Fruit fly (Drosophila melanogaster) whole organism, embryonic: ENCODE results near the gene PMP34.

ENCODE experiments used
- Awh ChIP-seq: fragments of 200-800 bp; sonication (Bioruptor generic); IDR thresholded peaks from 2 replicates; pipeline ENCODE4, ENCODE4 v1.3.6; 2022; ENCODE audit warnings: missing biosample characterization, missing genetic modification characterization
- Bteb2 ChIP-seq: fragments of 200-800 bp; sonication (Bioruptor generic); optimal IDR thresholded peaks from 2 replicates; lab custom pipeline; 2016; ENCODE audit warnings: missing biosample characterization, missing genetic modification characterization
- CG12769 ChIP-seq: fragments of 200-800 bp; sonication (Bioruptor generic); optimal IDR thresholded peaks from 2 replicates; lab custom pipeline; 2019; ENCODE audit warnings: missing biosample characterization, mild to moderate bottlenecking, missing genetic modification characterization, moderate library complexity
- CG13296 ChIP-seq: fragments of 200-800 bp; sonication (Bioruptor generic); optimal IDR thresholded peaks from 3 replicates; lab custom pipeline; 2018; ENCODE audit warnings: missing biosample characterization, mild to moderate bottlenecking, missing genetic modification characterization
- CG14441 ChIP-seq: fragments of 200-800 bp; sonication (Bioruptor generic); IDR thresholded peaks from 2 replicates; pipeline ENCODE4 v1.3.6; 2022; ENCODE audit warnings: missing biosample characterization, missing genetic modification characterization
- CG1602 ChIP-seq: fragments of 200-800 bp; sonication (Bioruptor generic); optimal IDR thresholded peaks from 3 replicates; lab custom pipeline; 2016; ENCODE audit warnings: missing biosample characterization, missing genetic modification characterization
- CG1603 ChIP-seq: fragments of 200-800 bp; sonication (Bioruptor generic); optimal IDR thresholded peaks from 2 replicates; lab custom pipeline; 2019; ENCODE audit warnings: missing biosample characterization, mild to moderate bottlenecking, missing genetic modification characterization, moderate library complexity
- CG32767 ChIP-seq: fragments of 200-800 bp; sonication (Bioruptor generic); IDR thresholded peaks from 2 replicates; pipeline ENCODE4 v1.3.6; 2022; ENCODE audit warnings: missing biosample characterization, missing genetic modification characterization
- CG4617 ChIP-seq: fragments of 200-800 bp; sonication (Bioruptor generic); optimal IDR thresholded peaks from 3 replicates; lab custom pipeline; 2016; ENCODE audit warnings: missing biosample characterization, missing genetic modification characterization, borderline replicate concordance
- CG6254 ChIP-seq: fragments of 200-800 bp; sonication (Bioruptor generic); optimal IDR thresholded peaks from 3 replicates; lab custom pipeline; 2017; ENCODE audit warnings: mild to moderate bottlenecking, missing biosample characterization, missing genetic modification reagents, missing genetic modification characterization
- CG8290 ChIP-seq, 3 experiments: fragments of 200-800 bp; sonication (Bioruptor generic); optimal IDR thresholded peaks; 2 replicates each; lab custom pipeline; 2016 to 2019; ENCODE audit warnings: missing biosample characterization in 3 of 3, missing genetic modification characterization in 3 of 3, mild to moderate bottlenecking in 2 of 3, moderate library complexity in 1 of 3
- CG8924 ChIP-seq: fragments of 200-800 bp; optimal IDR thresholded peaks from 3 replicates; lab custom pipeline; 2019; ENCODE audit warnings: missing biosample characterization, mild to moderate bottlenecking, missing genetic modification characterization, moderate library complexity
- CG9797 ChIP-seq: fragments of 200-800 bp; sonication (Bioruptor generic); optimal IDR thresholded peaks from 3 replicates; lab custom pipeline; 2018; ENCODE audit warnings: missing biosample characterization, mild to moderate bottlenecking, missing genetic modification characterization
- Dad ChIP-seq: fragments of 200-800 bp; sonication (Bioruptor generic); optimal IDR thresholded peaks from 3 replicates; lab custom pipeline; 2016; ENCODE audit warnings: missing biosample characterization, missing genetic modification characterization
- Dip2 ChIP-seq: fragments of 200-800 bp; sonication (Bioruptor generic); IDR thresholded peaks from 2 replicates; pipeline ENCODE4 v1.3.6; 2022; ENCODE audit warnings: missing biosample characterization, missing genetic modification characterization
- Elba2 ChIP-seq: fragments of 200-800 bp; sonication (Bioruptor generic); optimal IDR thresholded peaks from 3 replicates; lab custom pipeline; 2016; ENCODE audit warnings: missing biosample characterization, missing genetic modification characterization
- Ets97D ChIP-seq: fragments of 200-800 bp; sonication (Bioruptor generic); optimal IDR thresholded peaks from 3 replicates; lab custom pipeline; 2016; ENCODE audit warnings: missing biosample characterization, missing genetic modification characterization
- Fer2 ChIP-seq: fragments of 200-800 bp; sonication (Bioruptor generic); optimal IDR thresholded peaks from 2 replicates; lab custom pipeline; 2018; ENCODE audit warnings: missing biosample characterization, mild to moderate bottlenecking, missing genetic modification characterization, moderate library complexity
- GATAe ChIP-seq: fragments of 200-800 bp; sonication (Bioruptor generic); conservative IDR thresholded peaks from 2 replicates; pipeline ENCODE4 v1.3.6; 2022; ENCODE audit warnings: missing biosample characterization, missing genetic modification characterization
- Hey ChIP-seq: fragments of 200-800 bp; sonication (Bioruptor generic); optimal IDR thresholded peaks from 3 replicates; lab custom pipeline; 2018; ENCODE audit warnings: missing biosample characterization, mild to moderate bottlenecking, missing genetic modification characterization
- Kr ChIP-seq: fragments of 200-800 bp; sonication (Bioruptor generic); optimal IDR thresholded peaks from 2 replicates; lab custom pipeline; 2017; ENCODE audit warnings: missing biosample characterization, mild to moderate bottlenecking, missing genetic modification characterization
- MBD-R2 ChIP-seq: fragments of 200-800 bp; sonication (Bioruptor generic); IDR thresholded peaks from 2 replicates; pipeline ENCODE4 v1.3.6; 2022; ENCODE audit warnings: missing biosample characterization, missing genetic modification characterization
- MTF-1 ChIP-seq: fragments of 200-800 bp; sonication (Bioruptor generic); optimal IDR thresholded peaks from 2 replicates; lab custom pipeline; 2018; ENCODE audit warnings: missing biosample characterization, mild to moderate bottlenecking, missing genetic modification characterization, borderline replicate concordance
- NC2α ChIP-seq: fragments of 200-800 bp; sonication (Bioruptor generic); optimal IDR thresholded peaks from 2 replicates; lab custom pipeline; 2016; ENCODE audit warnings: missing biosample characterization, missing genetic modification characterization
- Rfx ChIP-seq: fragments of 200-800 bp; sonication (Bioruptor generic); IDR thresholded peaks from 2 replicates; pipeline ENCODE4 v1.3.6; 2022; ENCODE audit warnings: missing biosample characterization, missing genetic modification characterization
- Sry-β ChIP-seq: fragments of 200-800 bp; sonication (Bioruptor generic); optimal IDR thresholded peaks from 2 replicates; lab custom pipeline; 2018; ENCODE audit warnings: missing biosample characterization, mild to moderate bottlenecking, missing genetic modification characterization, moderate library complexity
- bab2 ChIP-seq: fragments of 200-800 bp; sonication (Bioruptor generic); optimal IDR thresholded peaks from 2 replicates; lab custom pipeline; 2016; ENCODE audit warnings: missing biosample characterization, missing genetic modification characterization
- chn ChIP-seq: fragments of 200-800 bp; sonication (Bioruptor generic); optimal IDR thresholded peaks from 2 replicates; lab custom pipeline; 2016; ENCODE audit warnings: missing biosample characterization, missing genetic modification characterization
- croc ChIP-seq: fragments of 200-800 bp; sonication (Bioruptor generic); conservative IDR thresholded peaks from 3 replicates; pipeline ENCODE4 v1.3.6; 2022; ENCODE audit warnings: missing biosample characterization, missing genetic modification characterization
- crp ChIP-seq, 2 experiments: fragments of 200-800 bp; sonication (Bioruptor generic); optimal IDR thresholded peaks; 2 replicates in 1 of 2; 3 replicates in 1 of 2; lab custom pipeline; 2017; ENCODE audit warnings: missing biosample characterization in 2 of 2, missing genetic modification characterization in 2 of 2, mild to moderate bottlenecking in 1 of 2, moderate library complexity in 1 of 2
- dm ChIP-seq: fragments of 200-800 bp; sonication (Bioruptor generic); optimal IDR thresholded peaks from 3 replicates; lab custom pipeline; 2016; ENCODE audit warnings: missing biosample characterization, missing genetic modification characterization
- dmrt99B ChIP-seq: fragments of 200-800 bp; sonication (Bioruptor generic); optimal IDR thresholded peaks from 2 replicates; lab custom pipeline; 2018; ENCODE audit warnings: missing biosample characterization, mild to moderate bottlenecking, missing genetic modification characterization, moderate library complexity
- gcm ChIP-seq: fragments of 200-800 bp; sonication (Bioruptor generic); optimal IDR thresholded peaks from 2 replicates; lab custom pipeline; 2019; ENCODE audit warnings: missing biosample characterization, mild to moderate bottlenecking, missing genetic modification characterization, moderate library complexity
- gro ChIP-seq: fragments of 200-800 bp; sonication (Bioruptor generic); optimal IDR thresholded peaks from 2 replicates; lab custom pipeline; 2016; ENCODE audit warnings: missing biosample characterization, missing genetic modification characterization
- insv ChIP-seq, 2 experiments: fragments of 200-800 bp; sonication (Bioruptor generic); optimal IDR thresholded peaks; 3 replicates each; lab custom pipeline; 2016 to 2018; ENCODE audit warnings: missing biosample characterization in 2 of 2, missing genetic modification characterization in 2 of 2
- inv ChIP-seq: fragments of 200-800 bp; sonication (Bioruptor generic); IDR thresholded peaks from 2 replicates; pipeline ENCODE4 v1.3.6; 2022; ENCODE audit warnings: missing biosample characterization, missing genetic modification characterization; ENCODE audit not compliant: partially characterized antibody
- kni ChIP-seq: fragments of 200-800 bp; sonication (Bioruptor generic); optimal IDR thresholded peaks from 3 replicates; lab custom pipeline; 2017; ENCODE audit warnings: mild to moderate bottlenecking, missing biosample characterization, missing genetic modification reagents, missing genetic modification characterization
- lmd ChIP-seq: fragments of 200-800 bp; sonication (Bioruptor generic); IDR thresholded peaks from 2 replicates; pipeline ENCODE4 v1.3.6; 2022; ENCODE audit warnings: missing biosample characterization, missing genetic modification characterization
- lola ChIP-seq, 3 experiments: fragments of >200 bp in 2 of 3; fragments of 200-800 bp in 1 of 3; sonication (Bioruptor generic) in 1 of 3; optimal IDR thresholded peaks; 2 replicates each; lab custom pipeline; 2017 to 2019; ENCODE audit warnings: missing biosample characterization in 3 of 3, missing genetic modification characterization in 3 of 3, mild to moderate bottlenecking in 1 of 3, moderate library complexity in 1 of 3
- maf-S ChIP-seq: fragments of 200-800 bp; sonication (Bioruptor generic); optimal IDR thresholded peaks from 2 replicates; lab custom pipeline; 2016; ENCODE audit warnings: missing biosample characterization, missing genetic modification characterization
- pfk ChIP-seq: fragments of 200-800 bp; sonication (Bioruptor generic); optimal IDR thresholded peaks from 2 replicates; lab custom pipeline; 2018; ENCODE audit warnings: missing biosample characterization, mild to moderate bottlenecking, missing genetic modification characterization, moderate library complexity
- row ChIP-seq: fragments of 200-800 bp; sonication (Bioruptor generic); IDR thresholded peaks from 3 replicates; pipeline ENCODE4 v1.3.6; 2022; ENCODE audit warnings: missing biosample characterization, missing genetic modification characterization
- sens ChIP-seq: fragments of 200-800 bp; sonication (Bioruptor generic); peaks from one replicate; lab custom pipeline; 2016; ENCODE audit warnings: missing biosample characterization, missing genetic modification characterization
- ssp ChIP-seq: fragments of 200-800 bp; sonication (Bioruptor generic); IDR thresholded peaks from 2 replicates; pipeline ENCODE4 v1.3.6; 2022; ENCODE audit warnings: missing biosample characterization, missing genetic modification characterization
- tin ChIP-seq: fragments of 200-800 bp; sonication (Bioruptor generic); optimal IDR thresholded peaks from 3 replicates; lab custom pipeline; 2016; ENCODE audit warnings: missing biosample characterization, missing genetic modification characterization
- tio ChIP-seq: fragments of 200-800 bp; sonication (Bioruptor generic); optimal IDR thresholded peaks from 2 replicates; lab custom pipeline; 2017; ENCODE audit warnings: missing biosample characterization, missing genetic modification characterization, inconsistent platforms
- toy ChIP-seq: fragments of 200-800 bp; sonication (Bioruptor generic); IDR thresholded peaks from 2 replicates; pipeline ENCODE4 v1.3.6; 2022; ENCODE audit warnings: missing biosample characterization, missing genetic modification characterization
- unc-4 ChIP-seq: fragments of 200-800 bp; sonication (Bioruptor generic); IDR thresholded peaks from 2 replicates; pipeline ENCODE4 v1.3.6; 2022; ENCODE audit warnings: missing biosample characterization, missing genetic modification characterization; ENCODE audit not compliant: partially characterized antibody
- wek ChIP-seq: fragments of 200-800 bp; sonication (Bioruptor generic); optimal IDR thresholded peaks from 3 replicates; lab custom pipeline; 2018; ENCODE audit warnings: missing biosample characterization, mild to moderate bottlenecking, missing genetic modification characterization, moderate library complexity
- zen2 ChIP-seq: fragments of 200-800 bp; sonication (Bioruptor generic); IDR thresholded peaks from 3 replicates; pipeline ENCODE4 v1.3.6; 2022; ENCODE audit warnings: missing biosample characterization, missing genetic modification characterization; ENCODE audit not compliant: partially characterized antibody

Gene PMP34

DNA sequence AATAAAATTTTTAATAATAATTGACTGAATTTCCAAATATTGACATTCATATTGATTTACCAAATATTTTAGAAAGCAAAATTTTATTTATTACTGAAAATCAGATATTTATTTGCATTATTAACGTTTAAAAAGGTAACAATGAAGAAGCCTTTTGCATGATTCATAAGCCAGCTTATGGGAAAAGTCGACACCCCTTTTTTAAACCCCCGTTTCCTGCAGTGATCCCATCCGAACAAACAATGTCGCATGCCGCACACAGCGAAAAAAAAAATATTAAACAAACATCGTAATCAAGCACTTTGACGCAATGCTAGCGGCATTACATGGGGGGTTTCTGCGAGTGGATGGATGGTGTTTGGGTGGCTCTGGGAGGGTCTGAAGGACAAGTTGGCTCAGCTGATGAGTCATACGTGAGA is 35.1 kb downstream of the PMP34 start (continued):
- 0 out of 2 replicates have a peak, but pooled peaks have one; percentile 23 for TF ChIP-seq toy (GFP tag; lab: Robert Waterston, UW)
- TF ChIP-seq Ets97D (GFP tag; lab: Kevin White, UChicago), result no peak
- TF ChIP-seq Awh, result 0 out of 2 replicates have a peak, but pooled peaks have one; percentile 30
- TF ChIP-seq CG4617 (GFP tag; lab: Kevin White, UChicago), result no peak
- TF ChIP-seq gcm, result no peak
- no peak for TF ChIP-seq NC2α (GFP tag; lab: Kevin White, UChicago)
- no peak for TF ChIP-seq Kr (GFP tag; lab: Kevin White, UChicago)
- TF ChIP-seq croc (GFP tag; lab: Robert Waterston, UW), result no peak
- TF ChIP-seq chn (GFP tag; lab: Kevin White, UChicago), result peak; percentile 6
- TF ChIP-seq lmd, result peak; percentile 40
- peak; percentile 19 for TF ChIP-seq Bteb2 (GFP tag; lab: Kevin White, UChicago)
- peak; percentile 67 for TF ChIP-seq Rfx
- TF ChIP-seq lola (GFP tag; optimal IDR thresholded peaks at IDR 0.05; lab: Kevin White, UChicago), result peak in 1 of 3 experiments; percentile 0
- peak; percentile 36 for TF ChIP-seq CG8924 (tag; lab: Kevin White, UChicago)
- TF ChIP-seq insv (GFP tag; optimal IDR thresholded peaks at IDR 0.05; lab: Kevin White, UChicago), result no peak
- peak; percentile 30 for TF ChIP-seq CG12769 (tag; lab: Kevin White, UChicago)
- no peak for TF ChIP-seq dm (GFP tag; lab: Kevin White, UChicago)
- TF ChIP-seq Sry-β (GFP tag; lab: Kevin White, UChicago), result no peak
- TF ChIP-seq ssp, result no peak
- no peak for TF ChIP-seq unc-4
- no peak for TF ChIP-seq inv (GFP tag; lab: Robert Waterston, UW)
- no peak for TF ChIP-seq CG6254 (GFP tag; lab: Kevin White, UChicago)
- no peak for TF ChIP-seq CG32767 (GFP tag; lab: Robert Waterston, UW)
- TF ChIP-seq maf-S (GFP tag; lab: Kevin White, UChicago), result no peak
- TF ChIP-seq CG8290 (GFP tag; optimal IDR thresholded peaks at IDR 0.05; lab: Kevin White, UChicago), result no peak
- TF ChIP-seq CG8290 (tag; optimal IDR thresholded peaks at IDR 0.05; lab: Kevin White, UChicago), result peak in 1 of 2 experiments; percentile 77
- TF ChIP-seq CG13296, result no peak
- TF ChIP-seq wek (GFP tag; lab: Kevin White, UChicago), result no peak
- TF ChIP-seq CG14441 (GFP tag; lab: Robert Waterston, UW), result 0 out of 2 replicates have a peak, but pooled peaks have one; percentile 24
- no peak for TF ChIP-seq tin
- peak; percentile 45 for TF ChIP-seq Hey (tag; lab: Kevin White, UChicago)
- no peak for TF ChIP-seq CG1602 (GFP tag; lab: Kevin White, UChicago)
- TF ChIP-seq Dip2 (GFP tag; lab: Robert Waterston, UW), result no peak
- TF ChIP-seq CG1603 (tag; lab: Kevin White, UChicago), result peak; percentile 39
- peak; percentile 6 for TF ChIP-seq gro (GFP tag; lab: Kevin White, UChicago)
- TF ChIP-seq sens (GFP tag; lab: Kevin White, UChicago), result peak; percentile 60
- TF ChIP-seq tio (GFP tag; lab: Kevin White, UChicago), result no peak
- peak; percentile 75 for TF ChIP-seq dmrt99B (tag; lab: Kevin White, UChicago)
- TF ChIP-seq crp (GFP tag; optimal IDR thresholded peaks at IDR 0.05; lab: Kevin White, UChicago), result no peak
- peak; percentile 51; the same call in 2 of the 3 replicates for TF ChIP-seq row (GFP tag; lab: Robert Waterston, UW)
- no peak for TF ChIP-seq Fer2
- TF ChIP-seq Dad (GFP tag; lab: Kevin White, UChicago), result no peak
- TF ChIP-seq MBD-R2, result no peak
- no peak for TF ChIP-seq GATAe
- TF ChIP-seq Elba2 (GFP tag; lab: Kevin White, UChicago), result no peak
- TF ChIP-seq MTF-1, result no peak
- TF ChIP-seq kni (GFP tag; lab: Kevin White, UChicago), result no peak
- peak; percentile 20 for TF ChIP-seq bab2 (GFP tag; lab: Kevin White, UChicago)
- no peak for TF ChIP-seq CG9797 (GFP tag; lab: Kevin White, UChicago)
- no peak for TF ChIP-seq zen2 (GFP tag; lab: Robert Waterston, UW)
- no peak for TF ChIP-seq pfk (GFP tag; lab: Kevin White, UChicago)
